Fruit fly (Drosophila melanogaster) whole organism, embryonic: Measurements from ENCODE around the gene SsRbeta.

Experiments used
- Aef1 ChIP-seq: fragments of 200-800 bp; sonication (Bioruptor generic); IDR thresholded peaks from 3 replicates; pipeline ENCODE4 v1.3.6; 2022; ENCODE audit warnings: missing biosample characterization, missing genetic modification characterization
- Asciz ChIP-seq: fragments of 200-800 bp; sonication (Bioruptor generic); optimal IDR thresholded peaks from 2 replicates; lab custom pipeline; 2017; ENCODE audit warnings: missing biosample characterization, mild to moderate bottlenecking, missing genetic modification characterization, missing genetic modification reagents
- Atf6 ChIP-seq: fragments of 200-800 bp; sonication (Bioruptor generic); IDR thresholded peaks from 2 replicates; pipeline ENCODE4 v1.3.6; 2022; ENCODE audit warnings: missing biosample characterization, missing genetic modification characterization
- C15 ChIP-seq: fragments of 200-800 bp; sonication (Bioruptor generic); IDR thresholded peaks from 3 replicates; pipeline ENCODE4 v1.3.6; 2022; ENCODE audit warnings: missing biosample characterization, missing genetic modification characterization
- CG10147 ChIP-seq: fragments of 200-800 bp; sonication (Bioruptor generic); optimal IDR thresholded peaks from 2 replicates; lab custom pipeline; 2019; ENCODE audit warnings: missing biosample characterization, mild to moderate bottlenecking, missing genetic modification characterization, moderate library complexity
- CG10543 ChIP-seq: fragments of 200-800 bp; sonication (Bioruptor generic); optimal IDR thresholded peaks from 3 replicates; lab custom pipeline; 2017; ENCODE audit warnings: missing biosample characterization, mild to moderate bottlenecking, missing genetic modification characterization, moderate library complexity
- CG13123 ChIP-seq: fragments of 200-800 bp; sonication (Bioruptor generic); optimal IDR thresholded peaks from 2 replicates; lab custom pipeline; 2016; ENCODE audit warnings: missing biosample characterization, missing genetic modification characterization
- CG13287 ChIP-seq: fragments of 200-800 bp; sonication (Bioruptor generic); IDR thresholded peaks from 2 replicates; pipeline ENCODE4 v1.3.6; 2022; ENCODE audit warnings: missing biosample characterization, missing genetic modification characterization; ENCODE audit not compliant: partially characterized antibody
- CG14441 ChIP-seq: fragments of 200-800 bp; sonication (Bioruptor generic); IDR thresholded peaks from 2 replicates; pipeline ENCODE4 v1.3.6; 2022; ENCODE audit warnings: missing biosample characterization, missing genetic modification characterization
- CG17361 ChIP-seq: fragments of 200-800 bp; sonication (Bioruptor generic); IDR thresholded peaks from 3 replicates; pipeline ENCODE4 v1.3.6; 2022; ENCODE audit warnings: missing biosample characterization, missing genetic modification characterization
- CG17568 ChIP-seq: fragments of 200-800 bp; sonication (Bioruptor generic); optimal IDR thresholded peaks from 2 replicates; lab custom pipeline; 2018; ENCODE audit warnings: missing biosample characterization, mild to moderate bottlenecking, missing genetic modification characterization, moderate library complexity
- CG32532 ChIP-seq: fragments of 200-800 bp; sonication (Bioruptor generic); IDR thresholded peaks from 2 replicates; pipeline ENCODE4 v1.3.6; 2022; ENCODE audit warnings: missing biosample characterization, missing genetic modification characterization
- CG6791 ChIP-seq: fragments of 200-800 bp; sonication (Bioruptor generic); IDR thresholded peaks from 3 replicates; pipeline ENCODE4 v1.3.6; 2022; ENCODE audit warnings: missing biosample characterization, missing genetic modification characterization; ENCODE audit not compliant: partially characterized antibody
- CG8924 ChIP-seq: fragments of 200-800 bp; optimal IDR thresholded peaks from 3 replicates; lab custom pipeline; 2019; ENCODE audit warnings: missing biosample characterization, mild to moderate bottlenecking, missing genetic modification characterization, moderate library complexity
- CHES-1-like ChIP-seq: fragments of 200-800 bp; sonication (Bioruptor generic); optimal IDR thresholded peaks from 2 replicates; lab custom pipeline; 2016; ENCODE audit warnings: missing biosample characterization, missing genetic modification characterization
- Dek ChIP-seq: fragments of 200-800 bp; sonication (Bioruptor generic); optimal IDR thresholded peaks from 3 replicates; lab custom pipeline; 2019; ENCODE audit warnings: missing biosample characterization, mild to moderate bottlenecking, missing genetic modification characterization, moderate library complexity
- Doc3 ChIP-seq: fragments of 200-800 bp; sonication (Bioruptor generic); IDR thresholded peaks from 3 replicates; pipeline ENCODE4 v1.3.6; 2022; ENCODE audit warnings: missing biosample characterization, missing genetic modification characterization; ENCODE audit not compliant: partially characterized antibody
- HLH4C ChIP-seq: fragments of 200-800 bp; sonication (Bioruptor generic); IDR thresholded peaks from 3 replicates; pipeline ENCODE4 v1.3.6; 2022; ENCODE audit warnings: missing biosample characterization, missing genetic modification characterization; ENCODE audit not compliant: partially characterized antibody
- HLHmδ ChIP-seq: fragments of 200-800 bp; sonication (Bioruptor generic); optimal IDR thresholded peaks from 2 replicates; lab custom pipeline; 2018; ENCODE audit warnings: missing biosample characterization, mild to moderate bottlenecking, missing genetic modification characterization, moderate library complexity
- Hand ChIP-seq: fragments of 200-800 bp; sonication (Bioruptor generic); optimal IDR thresholded peaks from 2 replicates; lab custom pipeline; 2017; ENCODE audit warnings: mild to moderate bottlenecking, missing biosample characterization, missing genetic modification reagents, missing genetic modification characterization
- Jarid2 ChIP-seq: fragments of 200-800 bp; sonication (Bioruptor generic); optimal IDR thresholded peaks from 3 replicates; lab custom pipeline; 2017; ENCODE audit warnings: mild to moderate bottlenecking, missing biosample characterization, missing genetic modification reagents, missing genetic modification characterization
- MBD-R2 ChIP-seq: fragments of 200-800 bp; sonication (Bioruptor generic); IDR thresholded peaks from 2 replicates; pipeline ENCODE4 v1.3.6; 2022; ENCODE audit warnings: missing biosample characterization, missing genetic modification characterization
- Mad ChIP-seq: fragments of 200-800 bp; sonication (Bioruptor generic); optimal IDR thresholded peaks from 2 replicates; lab custom pipeline; 2016; ENCODE audit warnings: missing biosample characterization, missing genetic modification characterization
- Pdp1 ChIP-seq, 2 experiments: fragments of 200-800 bp; sonication (Bioruptor generic); optimal IDR thresholded peaks; 3 replicates each; lab custom pipeline; 2016; ENCODE audit warnings: missing biosample characterization in 2 of 2, missing genetic modification characterization in 2 of 2, mild to moderate bottlenecking in 1 of 2, moderate library complexity in 1 of 2
- Scr ChIP-seq: fragments of 200-800 bp; sonication (Bioruptor generic); IDR thresholded peaks from 2 replicates; pipeline ENCODE4 v1.3.6; 2022; ENCODE audit warnings: missing biosample characterization, missing genetic modification characterization; ENCODE audit not compliant: partially characterized antibody
- Sry-δ ChIP-seq: fragments of 200-800 bp; sonication (Bioruptor generic); optimal IDR thresholded peaks from 2 replicates; lab custom pipeline; 2016; ENCODE audit warnings: missing biosample characterization, missing genetic modification characterization
- YL-1 ChIP-seq: fragments of 200-800 bp; sonication (Bioruptor generic); optimal IDR thresholded peaks from 3 replicates; lab custom pipeline; 2017; ENCODE audit warnings: missing biosample characterization, mild to moderate bottlenecking, missing genetic modification characterization
- amos ChIP-seq: fragments of 200-800 bp; sonication (Bioruptor generic); IDR thresholded peaks from 2 replicates; pipeline ENCODE4 v1.3.6; 2022; ENCODE audit warnings: missing biosample characterization, missing genetic modification characterization; ENCODE audit not compliant: partially characterized antibody
- aop ChIP-seq: fragments of 200-800 bp; sonication (Bioruptor generic); IDR thresholded peaks from 2 replicates; pipeline ENCODE4 v1.3.6; 2022; ENCODE audit warnings: missing biosample characterization, missing genetic modification characterization
- ap ChIP-seq: fragments of 200-800 bp; sonication (Bioruptor generic); IDR thresholded peaks from 2 replicates; pipeline ENCODE4 v1.3.6; 2022; ENCODE audit warnings: missing biosample characterization, missing genetic modification characterization
- ato ChIP-seq: fragments of 200-800 bp; sonication (Bioruptor generic); IDR thresholded peaks from 2 replicates; pipeline ENCODE4 v1.3.6; 2022; ENCODE audit warnings: missing biosample characterization, missing genetic modification characterization; ENCODE audit not compliant: partially characterized antibody
- bsh ChIP-seq, 2 experiments: fragments of 200-800 bp; sonication (Bioruptor generic); optimal IDR thresholded peaks; 2 replicates each; lab custom pipeline; 2017 to 2018; ENCODE audit warnings: mild to moderate bottlenecking in 2 of 2, missing biosample characterization in 2 of 2, missing genetic modification characterization in 2 of 2, moderate library complexity in 1 of 2
- cad ChIP-seq: fragments of >200 bp; optimal IDR thresholded peaks from 2 replicates; lab custom pipeline; 2017; ENCODE audit warnings: missing biosample characterization, missing genetic modification characterization
- cg ChIP-seq: fragments of 200-800 bp; sonication (Bioruptor generic); optimal IDR thresholded peaks from 3 replicates; lab custom pipeline; 2019; ENCODE audit warnings: missing biosample characterization, mild to moderate bottlenecking, missing genetic modification characterization, moderate library complexity
- corto ChIP-seq: fragments of 200-800 bp; sonication (Bioruptor generic); optimal IDR thresholded peaks from 2 replicates; lab custom pipeline; 2016; ENCODE audit warnings: missing biosample characterization, mild to moderate bottlenecking, missing genetic modification characterization, moderate library complexity
- cwo ChIP-seq: fragments of 200-800 bp; sonication (Bioruptor generic); optimal IDR thresholded peaks from 3 replicates; lab custom pipeline; 2017; ENCODE audit warnings: missing biosample characterization, missing genetic modification characterization, mild to moderate bottlenecking, moderate library complexity, missing genetic modification reagents
- esg ChIP-seq: fragments of 200-800 bp; sonication (Bioruptor generic); conservative IDR thresholded peaks from 2 replicates; pipeline ENCODE4 v1.3.6; 2022; ENCODE audit warnings: missing biosample characterization, missing genetic modification characterization
- gsb ChIP-seq: fragments of 200-800 bp; sonication (Bioruptor generic); IDR thresholded peaks from 2 replicates; pipeline ENCODE4 v1.3.6; 2022; ENCODE audit warnings: missing biosample characterization, missing genetic modification characterization
- lbe ChIP-seq: fragments of 200-800 bp; sonication (Bioruptor generic); optimal IDR thresholded peaks from 2 replicates; lab custom pipeline; 2016; ENCODE audit warnings: missing biosample characterization, mild to moderate bottlenecking, missing genetic modification characterization
- ranshi ChIP-seq: fragments of 200-800 bp; sonication (Bioruptor generic); IDR thresholded peaks from 2 replicates; pipeline ENCODE4 v1.3.6; 2022; ENCODE audit warnings: missing biosample characterization, missing genetic modification characterization
- schlank ChIP-seq: fragments of 200-800 bp; sonication (Bioruptor generic); optimal IDR thresholded peaks from 2 replicates; lab custom pipeline; 2018; ENCODE audit warnings: missing biosample characterization, mild to moderate bottlenecking, missing genetic modification characterization
- slbo ChIP-seq: fragments of 200-800 bp; sonication (Bioruptor generic); IDR thresholded peaks from 2 replicates; pipeline ENCODE4 v1.3.6; 2022; ENCODE audit warnings: missing biosample characterization, missing genetic modification characterization
- sqz ChIP-seq: fragments of 200-800 bp; sonication (Bioruptor generic); optimal IDR thresholded peaks from 3 replicates; lab custom pipeline; 2018; ENCODE audit warnings: missing biosample characterization, mild to moderate bottlenecking, missing genetic modification characterization
- sug ChIP-seq: fragments of 200-800 bp; optimal IDR thresholded peaks from 2 replicates; lab custom pipeline; 2019; ENCODE audit warnings: missing biosample characterization, mild to moderate bottlenecking, missing genetic modification characterization, moderate library complexity
- tin ChIP-seq: fragments of 200-800 bp; sonication (Bioruptor generic); optimal IDR thresholded peaks from 3 replicates; lab custom pipeline; 2016; ENCODE audit warnings: missing biosample characterization, missing genetic modification characterization
- tio ChIP-seq: fragments of 200-800 bp; sonication (Bioruptor generic); optimal IDR thresholded peaks from 2 replicates; lab custom pipeline; 2017; ENCODE audit warnings: missing biosample characterization, missing genetic modification characterization, inconsistent platforms
- yki ChIP-seq: fragments of >200 bp; optimal IDR thresholded peaks from 3 replicates; lab custom pipeline; 2018

Gene SsRbeta

DNA sequence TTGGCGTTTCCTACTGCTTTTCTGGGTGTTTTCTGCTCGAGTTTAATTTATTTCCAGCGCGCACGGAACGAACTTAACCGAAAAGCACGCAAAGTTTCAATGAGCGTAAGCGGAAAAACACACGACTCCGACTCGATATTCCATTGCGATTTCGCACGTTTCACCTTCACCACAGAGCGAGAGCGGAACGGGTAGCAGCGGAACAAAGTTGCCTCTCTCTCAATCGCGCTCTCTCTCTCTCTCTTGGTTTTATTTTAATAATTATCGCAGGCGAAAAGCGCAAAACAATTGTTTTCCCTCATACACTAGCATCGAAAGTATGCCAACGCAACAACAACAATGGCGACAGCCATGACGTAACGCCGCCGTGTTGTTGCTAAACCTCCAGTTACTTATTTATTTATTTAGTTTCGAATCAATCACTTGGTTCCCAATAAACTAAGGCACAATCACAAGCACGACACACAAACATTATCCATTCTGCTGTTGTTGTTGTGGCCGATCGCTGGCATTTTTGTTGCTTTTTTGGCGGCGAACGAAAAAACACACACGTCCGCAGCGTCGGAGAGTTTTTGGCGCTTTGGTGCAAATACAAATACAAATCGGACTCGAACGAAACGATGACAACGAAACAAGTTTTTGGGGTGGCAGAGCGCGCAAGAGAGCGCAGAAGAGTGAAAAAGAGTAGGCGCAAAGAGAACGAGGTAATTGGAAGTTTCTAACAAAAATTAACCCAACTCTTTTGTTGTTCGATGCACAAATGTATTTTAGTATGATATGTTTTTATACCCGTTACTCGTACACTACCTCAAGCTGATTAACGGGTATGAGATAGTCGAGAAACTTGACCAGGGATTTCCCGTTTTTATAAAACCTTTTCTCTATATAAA lies 35.0 kb downstream of the SsRbeta start, which contains the start of gene CG5151 (continued):
- peak; percentile 40 for TF ChIP-seq CG8924 (tag; lab: Kevin White, UChicago)
- no peak for TF ChIP-seq esg
- no peak for TF ChIP-seq tio (GFP tag; lab: Kevin White, UChicago)
- peak; percentile 87 for TF ChIP-seq CG6791
- peak; percentile 75 for TF ChIP-seq CG10543 (GFP tag; lab: Kevin White, UChicago)
- TF ChIP-seq Pdp1 (GFP tag; optimal IDR thresholded peaks at IDR 0.05; lab: Kevin White, UChicago): peak in 1 of 2 experiments; percentile 95
- peak; percentile 70 for TF ChIP-seq cg
- 0 out of 2 replicates have a peak, but pooled peaks have one; percentile 10 for TF ChIP-seq CG14441
- peak; percentile 87 for TF ChIP-seq Jarid2
- TF ChIP-seq MBD-R2 (GFP tag; lab: Robert Waterston, UW): 0 out of 2 replicates have a peak, but pooled peaks have one; percentile 8
- TF ChIP-seq ranshi (GFP tag; lab: Robert Waterston, UW): peak; percentile 41; the same call in 1 of the 2 replicates
- TF ChIP-seq HLHmδ (GFP tag; lab: Kevin White, UChicago): peak; percentile 22
- no peak for TF ChIP-seq Mad (GFP tag; lab: Kevin White, UChicago)
- TF ChIP-seq Atf6 (GFP tag; lab: Robert Waterston, UW): 0 out of 2 replicates have a peak, but pooled peaks have one; percentile 29
- no peak for TF ChIP-seq cad (GFP tag; lab: Kevin White, UChicago)
- peak; percentile 44; the same call in 1 of the 3 replicates for TF ChIP-seq Doc3
- peak; percentile 69 for TF ChIP-seq Scr (GFP tag; lab: Robert Waterston, UW)
- TF ChIP-seq gsb (GFP tag; lab: Robert Waterston, UW): no peak
- peak; percentile 46 for TF ChIP-seq CG13287
- TF ChIP-seq Asciz (GFP tag; lab: Kevin White, UChicago): no peak
- TF ChIP-seq Dek (tag; lab: Kevin White, UChicago): peak; percentile 27
- TF ChIP-seq ap (GFP tag; lab: Robert Waterston, UW): no peak
- TF ChIP-seq sug (tag; lab: Kevin White, UChicago): peak; percentile 19
- peak; percentile 88 for TF ChIP-seq ato (GFP tag; lab: Robert Waterston, UW)
- TF ChIP-seq CG17568 (GFP tag; lab: Kevin White, UChicago): peak; percentile 20
- peak; percentile 13 for TF ChIP-seq CHES-1-like (GFP tag; lab: Kevin White, UChicago)
- TF ChIP-seq cwo (GFP tag; lab: Kevin White, UChicago): peak; percentile 53
- TF ChIP-seq YL-1 (GFP tag; lab: Kevin White, UChicago): peak; percentile 51
- peak; percentile 28 for TF ChIP-seq lbe (GFP tag; lab: Kevin White, UChicago)
- peak in 1 of 2 experiments; percentile 59 for TF ChIP-seq bsh (GFP tag; optimal IDR thresholded peaks at IDR 0.05; lab: Kevin White, UChicago)
- TF ChIP-seq slbo (GFP tag; lab: Robert Waterston, UW): peak; percentile 17; the same call in 1 of the 2 replicates
- TF ChIP-seq schlank (tag; lab: Kevin White, UChicago): peak; percentile 14
- TF ChIP-seq CG10147 (GFP tag; lab: Kevin White, UChicago): no peak
- TF ChIP-seq CG32532 (GFP tag; lab: Robert Waterston, UW): peak; percentile 60; the same call in 1 of the 2 replicates
- no peak for TF ChIP-seq C15
- TF ChIP-seq CG17361: peak; percentile 44; the same call in 1 of the 3 replicates
- no peak for TF ChIP-seq tin
- peak; percentile 36 for TF ChIP-seq corto (GFP tag; lab: Kevin White, UChicago)
- peak; percentile 97 for TF ChIP-seq HLH4C (GFP tag; lab: Robert Waterston, UW)
- no peak for TF ChIP-seq Sry-δ (GFP tag; lab: Kevin White, UChicago)
- TF ChIP-seq amos (GFP tag; lab: Robert Waterston, UW): peak; percentile 45; the same call in 1 of the 2 replicates
- TF ChIP-seq Aef1 (GFP tag; lab: Robert Waterston, UW): peak; percentile 67
- TF ChIP-seq sqz (GFP tag; lab: Kevin White, UChicago): peak; percentile 4
- TF ChIP-seq CG13123 (GFP tag; lab: Kevin White, UChicago): no peak
- no peak for TF ChIP-seq aop
- TF ChIP-seq Hand: no peak
- peak; percentile 74 for TF ChIP-seq yki (lab: Kevin White, UChicago)
